Worm (Caenorhabditis elegans): ENCODE measurements around the gene tag-131.

Gene tag-131

DNA sequence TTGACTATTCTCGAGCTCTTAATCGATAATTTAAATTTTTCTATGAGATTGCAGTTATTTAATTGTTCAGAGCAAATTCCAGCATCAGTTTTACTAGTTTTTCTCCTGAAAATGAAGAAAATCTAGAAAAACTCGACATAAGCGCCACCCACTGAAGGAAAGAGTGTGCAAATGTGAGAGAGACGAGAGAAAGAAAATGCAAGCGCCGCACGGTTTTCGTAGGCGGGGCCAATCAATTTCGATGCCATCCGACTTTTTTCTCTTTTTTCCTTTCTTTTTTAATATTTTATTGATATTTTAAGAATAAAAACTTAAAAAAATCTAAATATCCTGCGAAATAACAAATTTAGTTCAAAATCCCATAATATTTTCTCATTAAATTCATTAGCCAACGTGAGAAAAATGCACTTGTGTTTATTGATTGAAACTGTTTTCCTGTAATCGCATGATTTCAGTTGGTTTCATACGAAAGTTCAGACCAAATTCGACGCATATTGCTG is 15.1 kb downstream of the tag-131 start, which contains the start of gene cdk-12 (continued):
- TF ChIP-seq zag-1 (tag; optimal IDR thresholded peaks at IDR 0.05) (no peak), R02D3.7 (tag; optimal IDR thresholded peaks at IDR 0.05) (no peak), hlh-11 (tag; optimal IDR thresholded peaks at IDR 0.05) (peak; percentile 32), pqm-1 (tag; optimal IDR thresholded peaks at IDR 0.05) (no peak), aha-1 (tag) (no peak), Y48G9A.11 (GFP tag; IDR thresholded peaks at IDR 0.05) (no peak), php-3 (GFP tag; IDR thresholded peaks at IDR 0.05) (no peak), nhr-76 (tag; optimal IDR thresholded peaks at IDR 0.05) (no peak), F37D6.2 (tag; optimal IDR thresholded peaks at IDR 0.05) (no peak), gei-8 (GFP tag; optimal IDR thresholded peaks at IDR 0.05) (no peak), jun-1 (tag; optimal IDR thresholded peaks at IDR 0.05) (no peak), spr-3 (GFP tag; optimal IDR thresholded peaks at IDR 0.05) (no peak), snpc-1.2 (GFP tag; IDR thresholded peaks at IDR 0.05) (no peak), egl-27 (tag; optimal IDR thresholded peaks at IDR 0.05) (no peak), mxl-3 (GFP tag; optimal IDR thresholded peaks at IDR 0.05) (no peak), zfp-3 (GFP tag; conservative IDR thresholded peaks at IDR 0.05) (no peak), nhr-11 (tag; optimal IDR thresholded peaks at IDR 0.05) (no peak), attf-4 (tag; optimal IDR thresholded peaks at IDR 0.05) (no peak), arid-1 (GFP tag; conservative IDR thresholded peaks at IDR 0.05) (no peak), D1046.2 (GFP tag; IDR thresholded peaks at IDR 0.05) (no peak), mdl-1 (tag; optimal IDR thresholded peaks at IDR 0.05) (no peak), nhr-42 (GFP tag; IDR thresholded peaks at IDR 0.05) (no peak), fkh-10 (GFP tag; optimal IDR thresholded peaks at IDR 0.05) (no peak), lin-13 (GFP tag; optimal IDR thresholded peaks at IDR 0.05) (no peak), ctbp-1 (GFP tag; IDR thresholded peaks at IDR 0.05) (no peak), ceh-62 (tag; optimal IDR thresholded peaks at IDR 0.05) (no peak), T26A8.4 (GFP tag; IDR thresholded peaks at IDR 0.05) (no peak), F26F4.8 (GFP tag; conservative IDR thresholded peaks at IDR 0.05) (no peak), pha-4 (GFP tag; IDR thresholded peaks at IDR 0.05) (no peak), pha-4 (tag; optimal IDR thresholded peaks at IDR 0.05) (peak; percentile 12), dmd-9 (GFP tag; IDR thresholded peaks at IDR 0.05) (no peak), ZK546.5 (tag; optimal IDR thresholded peaks at IDR 0.05) (no peak), daf-8 (GFP tag; IDR thresholded peaks at IDR 0.05) (no peak), ceh-28 (tag; optimal IDR thresholded peaks at IDR 0.05) (no peak), nhr-111 (GFP tag; optimal IDR thresholded peaks at IDR 0.05) (no peak), Y105C5A.15 (GFP tag; IDR thresholded peaks at IDR 0.05) (no peak), mdt-29 (GFP tag; IDR thresholded peaks at IDR 0.05) (no peak), madf-5 (GFP tag; IDR thresholded peaks at IDR 0.05) (no peak), daf-19 (GFP tag; conservative IDR thresholded peaks at IDR 0.05) (no peak), tra-1 (GFP tag; IDR thresholded peaks at IDR 0.05) (no peak), lin-15B (tag; optimal IDR thresholded peaks at IDR 0.05) (no peak), hmg-1.1 (GFP tag; IDR thresholded peaks at IDR 0.05) (no peak), mep-1 (tag; optimal IDR thresholded peaks at IDR 0.05) (peak; percentile 42), nhr-41 (GFP tag; IDR thresholded peaks at IDR 0.05) (no peak), ceh-44 (GFP tag; IDR thresholded peaks at IDR 0.05) (no peak), ceh-82 (tag; optimal IDR thresholded peaks at IDR 0.05) (no peak), rbr-2 (tag; optimal IDR thresholded peaks at IDR 0.05) (no peak), lim-7 (GFP tag; IDR thresholded peaks at IDR 0.05) (no peak), nhr-102 (tag; optimal IDR thresholded peaks at IDR 0.05) (no peak), nhr-10 (tag; optimal IDR thresholded peaks at IDR 0.05) (no peak), tag-97 (GFP tag; IDR thresholded peaks at IDR 0.05) (no peak), mes-2 (tag; optimal IDR thresholded peaks at IDR 0.05; ENCODE audit: poor library complexity, severe bottlenecking) (peak; percentile 76), lin-39 (tag; optimal IDR thresholded peaks at IDR 0.05) (no peak), Y75B8A.6 (GFP tag; IDR thresholded peaks at IDR 0.05) (no peak)
